Fruit fly (Drosophila melanogaster): ENCODE measurements around the gene CG3909.

- TF ChIP-seq psq (optimal IDR thresholded peaks at IDR 0.05) (no peak), insv (optimal IDR thresholded peaks at IDR 0.05) (no peak), h (optimal IDR thresholded peaks at IDR 0.05) (no peak), ttk (optimal IDR thresholded peaks at IDR 0.05) (no peak), Sin3A (optimal IDR thresholded peaks at IDR 0.05) (no peak), Myc (optimal IDR thresholded peaks at IDR 0.05) (no peak)
Observed at dm6 chr3R:10032951-10033720, 9.9 kb upstream of the CG3909 start.
